Fruit fly (Drosophila melanogaster) whole organism, wandering third instar larva: ENCODE results near the gene Gr21a.

Experiments
- Abd-B ChIP-seq: fragments of >200 bp; optimal IDR thresholded peaks from 2 replicates; lab custom pipeline; 2017; ENCODE audit warnings: missing biosample characterization, missing genetic modification characterization
- CG32264 ChIP-seq: fragments of 200-800 bp; sonication (Bioruptor generic); optimal IDR thresholded peaks from 2 replicates; lab custom pipeline; 2016; ENCODE audit warnings: missing biosample characterization, missing genetic modification characterization
- CG9705 ChIP-seq: fragments of 200-800 bp; sonication (Bioruptor generic); optimal IDR thresholded peaks from 2 replicates; lab custom pipeline; 2018; ENCODE audit warnings: missing biosample characterization, mild to moderate bottlenecking, missing genetic modification characterization
- CrebA ChIP-seq: fragments of 200-800 bp; sonication (Bioruptor generic); optimal IDR thresholded peaks from 2 replicates; lab custom pipeline; 2016; ENCODE audit warnings: missing biosample characterization, mild to moderate bottlenecking, missing genetic modification characterization, borderline replicate concordance
- Dfd ChIP-seq: fragments of >200 bp; optimal IDR thresholded peaks from 2 replicates; lab custom pipeline; 2017; ENCODE audit warnings: missing biosample characterization, missing genetic modification characterization
- Dif ChIP-seq: fragments of 200-275, 200-300 bp; sonication (Bioruptor generic); optimal IDR thresholded peaks from 2 replicates; lab custom pipeline; 2018; ENCODE audit warnings: missing biosample characterization, missing genetic modification characterization; ENCODE audit not compliant: partially characterized antibody
- GATAd ChIP-seq: sonication (Bioruptor generic); optimal IDR thresholded peaks from 2 replicates; lab custom pipeline; 2016; ENCODE audit warnings: missing biosample characterization, missing genetic modification characterization
- Hr78 ChIP-seq: fragments of >200 bp; optimal IDR thresholded peaks from 2 replicates; lab custom pipeline; 2017; ENCODE audit warnings: missing biosample characterization, missing genetic modification characterization
- Jra ChIP-seq: sonication (Bioruptor generic); optimal IDR thresholded peaks from 2 replicates; lab custom pipeline; 2016; ENCODE audit warnings: missing biosample characterization, missing genetic modification characterization
- Mio ChIP-seq: sonication (Bioruptor generic); optimal IDR thresholded peaks from 2 replicates; lab custom pipeline; 2016; ENCODE audit warnings: missing biosample characterization, missing genetic modification characterization
- Myc ChIP-seq: fragments of >200 bp; optimal IDR thresholded peaks from 2 replicates; lab custom pipeline; 2017
- N ChIP-seq: fragments of >200 bp; optimal IDR thresholded peaks from 2 replicates; lab custom pipeline; 2018; ENCODE audit warnings: missing biosample characterization, missing external identifiers, missing genetic modification characterization
- OdsH ChIP-seq: fragments of 200-800 bp; sonication (Bioruptor generic); optimal IDR thresholded peaks from 2 replicates; lab custom pipeline; 2016; ENCODE audit warnings: missing biosample characterization, mild to moderate bottlenecking, missing genetic modification characterization
- Rel ChIP-seq, 2 experiments: fragments of 200-800 bp; sonication (Bioruptor generic) in 1 of 2; optimal IDR thresholded peaks; 2 replicates in 1 of 2; 3 replicates in 1 of 2; lab custom pipeline; 2016 to 2019; ENCODE audit warnings: mild to moderate bottlenecking in 2 of 2, missing biosample characterization in 2 of 2, missing genetic modification characterization in 2 of 2, moderate library complexity in 1 of 2
- Sp1 ChIP-seq: fragments of 200-800 bp; sonication (Bioruptor generic); optimal IDR thresholded peaks from 3 replicates; lab custom pipeline; 2019; ENCODE audit warnings: missing biosample characterization, mild to moderate bottlenecking, missing genetic modification characterization, moderate library complexity
- Vsx2 ChIP-seq: fragments of 200-300, 225-300 bp; sonication (Bioruptor generic); optimal IDR thresholded peaks from 2 replicates; lab custom pipeline; 2018; ENCODE audit warnings: missing biosample characterization, missing genetic modification characterization; ENCODE audit not compliant: partially characterized antibody
- br ChIP-seq: fragments of 200-800 bp; sonication (Bioruptor generic); optimal IDR thresholded peaks from 2 replicates; lab custom pipeline; 2016; ENCODE audit warnings: missing biosample characterization, missing genetic modification characterization
- brk ChIP-seq: fragments of 200-800 bp; sonication (Bioruptor generic); optimal IDR thresholded peaks from 2 replicates; lab custom pipeline; 2016; ENCODE audit warnings: missing biosample characterization, mild to moderate bottlenecking, missing genetic modification characterization
- dl ChIP-seq, 2 experiments: fragments of 175-275, 200-275 bp in 1 of 2; fragments of 200-275 bp in 1 of 2; sonication (Bioruptor generic); optimal IDR thresholded peaks; lab custom pipeline; 2018; ENCODE audit warnings: mild to moderate bottlenecking in 2 of 2, missing biosample characterization in 2 of 2, missing genetic modification characterization in 2 of 2, moderate library complexity in 2 of 2; ENCODE audit not compliant: partially characterized antibody in 2 of 2, insufficient read depth in 1 of 2
- dmrt93B ChIP-seq: fragments of 200-800 bp; sonication (Bioruptor generic); optimal IDR thresholded peaks from 2 replicates; lab custom pipeline; 2018; ENCODE audit warnings: missing biosample characterization, mild to moderate bottlenecking, missing genetic modification characterization
- dsf ChIP-seq: sonication (Bioruptor generic); optimal IDR thresholded peaks from 2 replicates; lab custom pipeline; 2016; ENCODE audit warnings: missing biosample characterization, missing genetic modification characterization, borderline replicate concordance
- ey ChIP-seq: fragments of 200-800 bp; sonication (Bioruptor generic); optimal IDR thresholded peaks from 2 replicates; lab custom pipeline; 2016; ENCODE audit warnings: missing biosample characterization, missing genetic modification characterization
- foxo ChIP-seq, 2 experiments: fragments of 200-800 bp; sonication (Bioruptor generic); optimal IDR thresholded peaks; 2 replicates in 1 of 2; 3 replicates in 1 of 2; lab custom pipeline; 2016 to 2017; ENCODE audit warnings: missing biosample characterization in 2 of 2, missing genetic modification characterization in 2 of 2
- fru ChIP-seq: fragments of 200-800 bp; sonication (Bioruptor generic); optimal IDR thresholded peaks from 3 replicates; lab custom pipeline; 2016; ENCODE audit warnings: missing biosample characterization, mild to moderate bottlenecking, missing genetic modification characterization
- h ChIP-seq: fragments of 200-800 bp; sonication (Bioruptor generic); optimal IDR thresholded peaks from 3 replicates; lab custom pipeline; 2016; ENCODE audit warnings: missing biosample characterization, mild to moderate bottlenecking, missing genetic modification characterization
- jim ChIP-seq: fragments of 175-275, 200-325 bp; sonication (Bioruptor generic); optimal IDR thresholded peaks from 2 replicates; lab custom pipeline; 2016; ENCODE audit warnings: missing biosample characterization, mild to moderate bottlenecking, missing genetic modification characterization
- lola ChIP-seq: fragments of >200 bp; optimal IDR thresholded peaks from 2 replicates; lab custom pipeline; 2017; ENCODE audit warnings: missing biosample characterization, missing genetic modification characterization
- pan ChIP-seq: fragments of >200 bp; optimal IDR thresholded peaks from 2 replicates; lab custom pipeline; 2017
- psq ChIP-seq: fragments of 200-800 bp; sonication (Bioruptor generic); optimal IDR thresholded peaks from 3 replicates; lab custom pipeline; 2017; ENCODE audit warnings: missing biosample characterization, mild to moderate bottlenecking, missing genetic modification characterization, moderate library complexity
- rgr ChIP-seq: fragments of 200-800 bp; sonication (Bioruptor generic); optimal IDR thresholded peaks from 3 replicates; lab custom pipeline; 2016; ENCODE audit warnings: missing biosample characterization, mild to moderate bottlenecking, missing genetic modification characterization
- sage ChIP-seq: fragments of 200-800 bp; sonication (Bioruptor generic); optimal IDR thresholded peaks from 2 replicates; lab custom pipeline; 2016; ENCODE audit warnings: missing biosample characterization, mild to moderate bottlenecking, missing genetic modification characterization
- sv ChIP-seq: fragments of 200-800 bp; sonication (Bioruptor generic); optimal IDR thresholded peaks from 3 replicates; lab custom pipeline; 2016; ENCODE audit warnings: missing biosample characterization, missing genetic modification characterization
- tai ChIP-seq: sonication (Bioruptor generic); optimal IDR thresholded peaks from 2 replicates; lab custom pipeline; 2016; ENCODE audit warnings: missing biosample characterization, missing genetic modification characterization
- usp ChIP-seq: fragments of >200 bp; optimal IDR thresholded peaks from 2 replicates; lab custom pipeline; 2017; ENCODE audit warnings: missing biosample characterization, missing genetic modification characterization
- woc ChIP-seq: sonication (Bioruptor generic); optimal IDR thresholded peaks from 2 replicates; lab custom pipeline; 2016; ENCODE audit warnings: missing biosample characterization, mild to moderate bottlenecking, missing genetic modification characterization

The Gr21a gene

dm6 chr2L:780182-780581 lies at the start of gene Gr21a:
Gene Gr21a (plus strand): TSS chr2L:780482.
- TF ChIP-seq Jra (GFP tag; lab: Kevin White, UChicago), result no peak
- TF ChIP-seq jim (GFP tag; lab: Kevin White, UChicago), result no peak
- no peak for TF ChIP-seq Vsx2 (GFP tag; lab: Kevin White, UChicago)
- no peak for TF ChIP-seq foxo (GFP tag; optimal IDR thresholded peaks at IDR 0.05; lab: Kevin White, UChicago)
- no peak for TF ChIP-seq h (GFP tag; lab: Kevin White, UChicago)
- TF ChIP-seq sage, result no peak
- TF ChIP-seq dl (GFP tag; optimal IDR thresholded peaks at IDR 0.05; lab: Kevin White, UChicago; ENCODE audit: insufficient read depth in 1 of 2, partially characterized antibody in 2 of 2), result no peak
- no peak for TF ChIP-seq brk (GFP tag; lab: Kevin White, UChicago)
- TF ChIP-seq sv (GFP tag; lab: Kevin White, UChicago), result no peak
- TF ChIP-seq CrebA, result no peak
- no peak for TF ChIP-seq psq (GFP tag; lab: Kevin White, UChicago)
- TF ChIP-seq fru (GFP tag; lab: Kevin White, UChicago), result no peak
- no peak for TF ChIP-seq rgr (GFP tag; lab: Kevin White, UChicago)
- no peak for TF ChIP-seq Dfd (GFP tag; lab: Kevin White, UChicago)
- TF ChIP-seq woc (GFP tag; lab: Kevin White, UChicago), result no peak
- TF ChIP-seq pan (lab: Kevin White, UChicago), result no peak
- TF ChIP-seq Myc, result no peak
- no peak for TF ChIP-seq Dif (GFP tag; lab: Kevin White, UChicago)
- no peak for TF ChIP-seq tai (GFP tag; lab: Kevin White, UChicago)

dm6 chr2L:732105-732504 lies 48.2 kb upstream of the Gr21a start:
- no peak for TF ChIP-seq N (GFP tag; lab: Kevin White, UChicago)
- TF ChIP-seq CG9705 (GFP tag; lab: Kevin White, UChicago), result no peak
- no peak for TF ChIP-seq dmrt93B
- TF ChIP-seq ey (GFP tag; lab: Kevin White, UChicago), result no peak
- TF ChIP-seq br (GFP tag; lab: Kevin White, UChicago), result no peak
- no peak for TF ChIP-seq CrebA
- no peak for TF ChIP-seq Dif (GFP tag; lab: Kevin White, UChicago)
- TF ChIP-seq Hr78 (GFP tag; lab: Kevin White, UChicago), result no peak
- no peak for TF ChIP-seq Jra (GFP tag; lab: Kevin White, UChicago)
- TF ChIP-seq dsf, result no peak
- no peak for TF ChIP-seq sage
- TF ChIP-seq dl (GFP tag; optimal IDR thresholded peaks at IDR 0.05; lab: Kevin White, UChicago; ENCODE audit: insufficient read depth in 1 of 2, partially characterized antibody in 2 of 2), result no peak
- no peak for TF ChIP-seq foxo (GFP tag; optimal IDR thresholded peaks at IDR 0.05; lab: Kevin White, UChicago)
- TF ChIP-seq Vsx2 (GFP tag; lab: Kevin White, UChicago), result no peak
- no peak for TF ChIP-seq OdsH (GFP tag; lab: Kevin White, UChicago)
- no peak for TF ChIP-seq lola (GFP tag; lab: Kevin White, UChicago)
- TF ChIP-seq psq (GFP tag; lab: Kevin White, UChicago), result no peak
- TF ChIP-seq tai (GFP tag; lab: Kevin White, UChicago), result no peak
- no peak for TF ChIP-seq usp (GFP tag; lab: Kevin White, UChicago)
- no peak for TF ChIP-seq Rel (GFP tag; optimal IDR thresholded peaks at IDR 0.05; lab: Kevin White, UChicago)
- TF ChIP-seq Rel (tag; optimal IDR thresholded peaks at IDR 0.05; lab: Kevin White, UChicago), result no peak

- TF ChIP-seq Dif (GFP tag; lab: Kevin White, UChicago) (no peak), Myc (no peak), ey (GFP tag; lab: Kevin White, UChicago) (no peak), CG32264 (GFP tag; lab: Kevin White, UChicago) (no peak), tai (GFP tag; lab: Kevin White, UChicago) (no peak), Hr78 (GFP tag; lab: Kevin White, UChicago) (no peak), psq (GFP tag; lab: Kevin White, UChicago) (no peak)
Measured at dm6 chr2L:734120-734519, 46.2 kb upstream of the Gr21a start.

- TF ChIP-seq Vsx2 (GFP tag; lab: Kevin White, UChicago), result no peak
- TF ChIP-seq woc (GFP tag; lab: Kevin White, UChicago), result no peak
- no peak for TF ChIP-seq jim (GFP tag; lab: Kevin White, UChicago)
- no peak for TF ChIP-seq foxo (GFP tag; optimal IDR thresholded peaks at IDR 0.05; lab: Kevin White, UChicago)
- no peak for TF ChIP-seq usp (GFP tag; lab: Kevin White, UChicago)
- no peak for TF ChIP-seq Mio (GFP tag; lab: Kevin White, UChicago)
- no peak for TF ChIP-seq N (GFP tag; lab: Kevin White, UChicago)
- no peak for TF ChIP-seq GATAd (GFP tag; lab: Kevin White, UChicago)
- no peak for TF ChIP-seq Jra (GFP tag; lab: Kevin White, UChicago)
- TF ChIP-seq Dfd (GFP tag; lab: Kevin White, UChicago), result no peak
- no peak for TF ChIP-seq OdsH (GFP tag; lab: Kevin White, UChicago)
- no peak for TF ChIP-seq sv (GFP tag; lab: Kevin White, UChicago)
- no peak for TF ChIP-seq Dif (GFP tag; lab: Kevin White, UChicago)
- TF ChIP-seq Abd-B (GFP tag; lab: Kevin White, UChicago), result no peak
- TF ChIP-seq Sp1 (GFP tag; lab: Kevin White, UChicago), result no peak
- TF ChIP-seq, all 38 proteins: peak for 0
Measured at dm6 chr2L:735772-736171, 44.5 kb upstream of the Gr21a start.
